Fruit fly (Drosophila melanogaster) whole organism, embryonic: ENCODE data around the gene CG46441.

ENCODE experiments used
- B-H1 ChIP-seq: fragments of 200-800 bp; sonication (Bioruptor generic); IDR thresholded peaks from 3 replicates; pipeline ENCODE4 v1.3.6; 2022; ENCODE audit warnings: missing biosample characterization, missing genetic modification characterization
- B-H2 ChIP-seq: fragments of 200-800 bp; sonication (Bioruptor generic); optimal IDR thresholded peaks from 2 replicates; lab custom pipeline; 2018; ENCODE audit warnings: missing biosample characterization, mild to moderate bottlenecking, missing genetic modification characterization
- Blimp-1 ChIP-seq: fragments of 200-800 bp; sonication (Bioruptor generic); optimal IDR thresholded peaks from 3 replicates; lab custom pipeline; 2018; ENCODE audit warnings: missing biosample characterization, missing genetic modification characterization, mild to moderate bottlenecking, moderate library complexity, missing genetic modification reagents
- C15 ChIP-seq: fragments of 200-800 bp; sonication (Bioruptor generic); IDR thresholded peaks from 3 replicates; pipeline ENCODE4 v1.3.6; 2022; ENCODE audit warnings: missing biosample characterization, missing genetic modification characterization
- CG10209 ChIP-seq: fragments of 200-800 bp; sonication (Bioruptor generic); optimal IDR thresholded peaks from 3 replicates; lab custom pipeline; 2017; ENCODE audit warnings: missing biosample characterization, mild to moderate bottlenecking, missing genetic modification characterization, missing genetic modification reagents
- CG10979 ChIP-seq: fragments of 200-800 bp; sonication (Bioruptor generic); optimal IDR thresholded peaks from 2 replicates; lab custom pipeline; 2018; ENCODE audit warnings: missing biosample characterization, mild to moderate bottlenecking, missing genetic modification characterization, moderate library complexity
- CG11695 ChIP-seq: fragments of 200-800 bp; sonication (Bioruptor generic); IDR thresholded peaks from 3 replicates; pipeline ENCODE4 v1.3.6; 2022; ENCODE audit warnings: missing biosample characterization, missing genetic modification characterization
- CG12219 ChIP-seq: fragments of 200-800 bp; sonication (Bioruptor generic); optimal IDR thresholded peaks from 3 replicates; lab custom pipeline; 2018; ENCODE audit warnings: missing biosample characterization, mild to moderate bottlenecking, missing genetic modification characterization
- CG12299 ChIP-seq: fragments of 200-800 bp; sonication (Bioruptor generic); optimal IDR thresholded peaks from 2 replicates; lab custom pipeline; 2018; ENCODE audit warnings: missing biosample characterization, mild to moderate bottlenecking, missing genetic modification characterization
- CG12659 ChIP-seq: fragments of 200-800 bp; sonication (Bioruptor generic); optimal IDR thresholded peaks from 3 replicates; lab custom pipeline; 2017; ENCODE audit warnings: mild to moderate bottlenecking, missing biosample characterization, missing genetic modification reagents, missing genetic modification characterization
- CG13287 ChIP-seq: fragments of 200-800 bp; sonication (Bioruptor generic); IDR thresholded peaks from 2 replicates; pipeline ENCODE4 v1.3.6; 2022; ENCODE audit warnings: missing biosample characterization, missing genetic modification characterization; ENCODE audit not compliant: partially characterized antibody
- CG14667 ChIP-seq: fragments of 200-800 bp; sonication (Bioruptor generic); IDR thresholded peaks from 2 replicates; pipeline ENCODE4 v1.3.6; 2022; ENCODE audit warnings: missing biosample characterization, missing genetic modification characterization
- CG15479 ChIP-seq: fragments of 200-800 bp; sonication (Bioruptor generic); optimal IDR thresholded peaks from 3 replicates; lab custom pipeline; 2019; ENCODE audit warnings: missing biosample characterization, mild to moderate bottlenecking, missing genetic modification characterization, moderate library complexity
- CG18599 ChIP-seq: fragments of 200-800 bp; sonication (Bioruptor generic); optimal IDR thresholded peaks from 3 replicates; lab custom pipeline; 2017; ENCODE audit warnings: missing biosample characterization, missing genetic modification characterization, mild to moderate bottlenecking, moderate library complexity, missing genetic modification reagents
- CG6175 ChIP-seq: fragments of 200-800 bp; sonication (Bioruptor generic); IDR thresholded peaks from 3 replicates; pipeline ENCODE4 v1.3.6; 2022; ENCODE audit warnings: missing biosample characterization, missing genetic modification characterization
- CG8290 ChIP-seq, 3 experiments: fragments of 200-800 bp; sonication (Bioruptor generic); optimal IDR thresholded peaks; 2 replicates each; lab custom pipeline; 2016 to 2019; ENCODE audit warnings: missing biosample characterization in 3 of 3, missing genetic modification characterization in 3 of 3, mild to moderate bottlenecking in 2 of 3, moderate library complexity in 1 of 3
- CG9609 ChIP-seq: fragments of 200-800 bp; sonication (Bioruptor generic); optimal IDR thresholded peaks from 3 replicates; lab custom pipeline; 2016; ENCODE audit warnings: missing biosample characterization, missing genetic modification characterization
- CG9817 ChIP-seq: fragments of 200-800 bp; sonication (Bioruptor generic); optimal IDR thresholded peaks from 2 replicates; lab custom pipeline; 2018; ENCODE audit warnings: missing biosample characterization, mild to moderate bottlenecking, missing genetic modification characterization, moderate library complexity
- D19B ChIP-seq: fragments of 200-800 bp; sonication (Bioruptor generic); optimal IDR thresholded peaks from 2 replicates; lab custom pipeline; 2017; ENCODE audit warnings: missing biosample characterization, mild to moderate bottlenecking, missing genetic modification characterization
- Dbx ChIP-seq: fragments of 200-800 bp; sonication (Bioruptor generic); IDR thresholded peaks from 3 replicates; pipeline ENCODE4 v1.3.6; 2022; ENCODE audit warnings: missing biosample characterization, missing genetic modification characterization
- Doc2 ChIP-seq: fragments of 200-800 bp; sonication (Bioruptor generic); IDR thresholded peaks from 2 replicates; pipeline ENCODE4 v1.3.6; 2022; ENCODE audit warnings: missing biosample characterization, missing genetic modification characterization
- Eip74EF ChIP-seq, 2 experiments: fragments of 200-800 bp in 1 of 2; fragments of >200 bp in 1 of 2; sonication (Bioruptor generic) in 1 of 2; optimal IDR thresholded peaks; 2 replicates each; lab custom pipeline; 2017 to 2019; ENCODE audit warnings: missing biosample characterization in 2 of 2, missing genetic modification characterization in 2 of 2, mild to moderate bottlenecking in 1 of 2, moderate library complexity in 1 of 2
- Ets97D ChIP-seq: fragments of 200-800 bp; sonication (Bioruptor generic); optimal IDR thresholded peaks from 3 replicates; lab custom pipeline; 2016; ENCODE audit warnings: missing biosample characterization, missing genetic modification characterization
- Fer3 ChIP-seq: fragments of 200-800 bp; sonication (Bioruptor generic); optimal IDR thresholded peaks from 2 replicates; lab custom pipeline; 2018; ENCODE audit warnings: missing biosample characterization, mild to moderate bottlenecking, missing genetic modification characterization, moderate library complexity
- Lhr ChIP-seq: fragments of 200-800 bp; sonication (Bioruptor generic); optimal IDR thresholded peaks from 3 replicates; lab custom pipeline; 2017; ENCODE audit warnings: mild to moderate bottlenecking, missing biosample characterization, missing genetic modification reagents, missing genetic modification characterization
- MTF-1 ChIP-seq: fragments of 200-800 bp; sonication (Bioruptor generic); optimal IDR thresholded peaks from 2 replicates; lab custom pipeline; 2018; ENCODE audit warnings: missing biosample characterization, mild to moderate bottlenecking, missing genetic modification characterization, borderline replicate concordance
- Med ChIP-seq: fragments of 200-800 bp; sonication (Bioruptor generic); peaks from one replicate; lab custom pipeline; 2016; ENCODE audit warnings: missing biosample characterization, missing genetic modification characterization, mild to moderate bottlenecking, inconsistent platforms, moderate library complexity
- Nf-YA ChIP-seq: fragments of 200-800 bp; sonication (Bioruptor generic); IDR thresholded peaks from 2 replicates; pipeline ENCODE4 v1.3.6; 2022; ENCODE audit warnings: missing biosample characterization, missing genetic modification characterization
- ash1 ChIP-seq: fragments of 200-800 bp; sonication (Bioruptor generic); optimal IDR thresholded peaks from 2 replicates; lab custom pipeline; 2018; ENCODE audit warnings: missing biosample characterization, mild to moderate bottlenecking, missing genetic modification characterization
- bab2 ChIP-seq: fragments of 200-800 bp; sonication (Bioruptor generic); optimal IDR thresholded peaks from 2 replicates; lab custom pipeline; 2016; ENCODE audit warnings: missing biosample characterization, missing genetic modification characterization
- cad ChIP-seq: fragments of >200 bp; optimal IDR thresholded peaks from 2 replicates; lab custom pipeline; 2017; ENCODE audit warnings: missing biosample characterization, missing genetic modification characterization
- chinmo ChIP-seq: fragments of 200-800 bp; sonication (Bioruptor generic); IDR thresholded peaks from 4 replicates; pipeline ENCODE4 v1.3.6; 2022; ENCODE audit warnings: missing biosample characterization, missing genetic modification characterization; ENCODE audit not compliant: partially characterized antibody
- ci ChIP-seq: fragments of 200-800 bp; sonication (Bioruptor generic); IDR thresholded peaks from 3 replicates; pipeline ENCODE4 v1.3.6; 2022; ENCODE audit warnings: missing biosample characterization, missing genetic modification characterization
- danr ChIP-seq: fragments of 200-800 bp; sonication (Bioruptor generic); IDR thresholded peaks from 2 replicates; pipeline ENCODE4 v1.3.6; 2022; ENCODE audit warnings: missing biosample characterization, missing genetic modification characterization
- dimm ChIP-seq: fragments of 200-800 bp; sonication (Bioruptor generic); IDR thresholded peaks from 2 replicates; pipeline ENCODE4 v1.3.6; 2022; ENCODE audit warnings: missing biosample characterization, missing genetic modification characterization
- exex ChIP-seq: fragments of 200-800 bp; sonication (Bioruptor generic); optimal IDR thresholded peaks from 4 replicates; lab custom pipeline; 2018; ENCODE audit warnings: missing biosample characterization, mild to moderate bottlenecking, missing genetic modification characterization, moderate library complexity
- hbn ChIP-seq: fragments of 200-800 bp; sonication (Bioruptor generic); IDR thresholded peaks from 2 replicates; pipeline ENCODE4 v1.3.6; 2022; ENCODE audit warnings: missing biosample characterization, missing genetic modification characterization; ENCODE audit not compliant: partially characterized antibody
- her ChIP-seq: fragments of 200-800 bp; sonication (Bioruptor generic); optimal IDR thresholded peaks from 2 replicates; lab custom pipeline; 2016; ENCODE audit warnings: missing biosample characterization, missing genetic modification characterization
- kay ChIP-seq: fragments of 200-800 bp; sonication (Bioruptor generic); optimal IDR thresholded peaks from 2 replicates; lab custom pipeline; 2016; ENCODE audit warnings: missing biosample characterization, missing genetic modification characterization
- klu ChIP-seq: fragments of 200-800 bp; sonication (Bioruptor generic); IDR thresholded peaks from 2 replicates; pipeline ENCODE4 v1.3.6; 2022; ENCODE audit warnings: missing biosample characterization, missing genetic modification characterization
- lola ChIP-seq, 3 experiments: fragments of >200 bp in 2 of 3; fragments of 200-800 bp in 1 of 3; sonication (Bioruptor generic) in 1 of 3; optimal IDR thresholded peaks; 2 replicates each; lab custom pipeline; 2017 to 2019; ENCODE audit warnings: missing biosample characterization in 3 of 3, missing genetic modification characterization in 3 of 3, mild to moderate bottlenecking in 1 of 3, moderate library complexity in 1 of 3
- onecut ChIP-seq: fragments of 200-800 bp; sonication (Bioruptor generic); IDR thresholded peaks from 2 replicates; pipeline ENCODE4 v1.3.6; 2022; ENCODE audit warnings: missing biosample characterization, missing genetic modification characterization
- pnt ChIP-seq: fragments of 200-800 bp; sonication (Bioruptor generic); optimal IDR thresholded peaks from 3 replicates; lab custom pipeline; 2016; ENCODE audit warnings: missing biosample characterization, missing genetic modification characterization
- sisA ChIP-seq: fragments of 200-800 bp; sonication (Bioruptor generic); IDR thresholded peaks from 2 replicates; pipeline ENCODE4 v1.3.6; 2022; ENCODE audit warnings: missing biosample characterization, missing genetic modification characterization
- slbo ChIP-seq: fragments of 200-800 bp; sonication (Bioruptor generic); IDR thresholded peaks from 2 replicates; pipeline ENCODE4 v1.3.6; 2022; ENCODE audit warnings: missing biosample characterization, missing genetic modification characterization
- tgo ChIP-seq: fragments of 200-800 bp; sonication (Bioruptor generic); IDR thresholded peaks from 3 replicates; pipeline ENCODE4 v1.3.6; 2022; ENCODE audit warnings: missing biosample characterization, missing genetic modification characterization
- vfl ChIP-seq: fragments of 200-800 bp; sonication (Bioruptor generic); optimal IDR thresholded peaks from 2 replicates; lab custom pipeline; 2016; ENCODE audit warnings: missing biosample characterization, missing genetic modification characterization
- wdn ChIP-seq: fragments of 200-800 bp; sonication (Bioruptor generic); IDR thresholded peaks from 2 replicates; pipeline ENCODE4 v1.3.6; 2022; ENCODE audit warnings: missing biosample characterization, missing genetic modification characterization

The CG46441 gene

dm6 chr3R:20549017-20549854, 47.4 kb upstream of the CG46441 start:
- TF ChIP-seq chinmo (GFP tag; lab: Robert Waterston, UW) (0 out of 4 replicates have a peak, but pooled peaks have one; percentile 34), dimm (GFP tag; lab: Robert Waterston, UW) (no peak), Doc2 (GFP tag; lab: Robert Waterston, UW) (no peak), Nf-YA (GFP tag; lab: Robert Waterston, UW) (0 out of 2 replicates have a peak, but pooled peaks have one; percentile 8), B-H2 (GFP tag; lab: Kevin White, UChicago) (peak; percentile 34), lola (GFP tag; optimal IDR thresholded peaks at IDR 0.05; lab: Kevin White, UChicago) (peak in 1 of 3 experiments; percentile 32), her (peak; percentile 19), CG14667 (no peak), D19B (GFP tag; lab: Kevin White, UChicago) (peak; percentile 84), CG18599 (GFP tag; lab: Kevin White, UChicago) (peak; percentile 27), pnt (GFP tag; lab: Kevin White, UChicago) (no peak), bab2 (GFP tag; lab: Kevin White, UChicago) (no peak), CG9817 (tag; lab: Kevin White, UChicago) (no peak), ci (GFP tag; lab: Robert Waterston, UW) (0 out of 3 replicates have a peak, but pooled peaks have one; percentile 10), CG10209 (no peak), tgo (no peak), Eip74EF (GFP tag; optimal IDR thresholded peaks at IDR 0.05; lab: Kevin White, UChicago) (no peak), CG11695 (GFP tag; lab: Robert Waterston, UW) (0 out of 3 replicates have a peak, but pooled peaks have one; percentile 7), CG13287 (GFP tag; lab: Robert Waterston, UW) (no peak), CG9609 (GFP tag; lab: Kevin White, UChicago) (no peak), MTF-1 (GFP tag; lab: Kevin White, UChicago) (no peak), Dbx (GFP tag; lab: Robert Waterston, UW) (peak; percentile 14; the same call in 1 of the 3 replicates), hbn (no peak), cad (GFP tag; lab: Kevin White, UChicago) (no peak), Fer3 (tag; lab: Kevin White, UChicago) (no peak), onecut (GFP tag; lab: Robert Waterston, UW) (no peak), B-H1 (GFP tag; lab: Robert Waterston, UW) (no peak), CG15479 (GFP tag; lab: Kevin White, UChicago) (no peak), Blimp-1 (GFP tag; lab: Kevin White, UChicago) (no peak), ash1 (GFP tag; lab: Kevin White, UChicago) (no peak), danr (GFP tag; lab: Robert Waterston, UW) (no peak), Med (GFP tag; lab: Kevin White, UChicago) (peak; percentile 79), exex (tag; lab: Kevin White, UChicago) (peak; percentile 63), C15 (no peak), wdn (GFP tag; lab: Robert Waterston, UW) (no peak), Lhr (GFP tag; lab: Kevin White, UChicago) (no peak), slbo (GFP tag; lab: Robert Waterston, UW) (peak; percentile 45), Ets97D (GFP tag; lab: Kevin White, UChicago) (no peak), CG6175 (no peak), CG12299 (tag; lab: Kevin White, UChicago) (no peak), vfl (no peak), kay (GFP tag; lab: Kevin White, UChicago) (no peak), CG12659 (GFP tag; lab: Kevin White, UChicago) (no peak), CG12219 (GFP tag; lab: Kevin White, UChicago) (no peak), CG10979 (no peak), sisA (GFP tag; lab: Robert Waterston, UW) (no peak), CG8290 (GFP tag; optimal IDR thresholded peaks at IDR 0.05; lab: Kevin White, UChicago) (no peak), CG8290 (tag; optimal IDR thresholded peaks at IDR 0.05; lab: Kevin White, UChicago) (peak in 1 of 2 experiments; percentile 56), klu (GFP tag; lab: Robert Waterston, UW) (no peak)
